Worm (Caenorhabditis elegans) whole organism, L2 larva: ENCODE results near the gene fbxa-75.

Experiments
- Y55F3AM.14 ChIP-seq: fragments of 200-800 bp; sonication (Bioruptor generic); optimal IDR thresholded peaks from 2 replicates; lab custom pipeline; 2018; ENCODE audit warnings: mild to moderate bottlenecking, missing genetic modification characterization, missing compliant biosample characterization
- aly-2 ChIP-seq: fragments of 150-350 bp; optimal IDR thresholded peaks from 2 replicates; lab custom pipeline; 2014; ENCODE audit warnings: missing biosample characterization, missing genetic modification characterization
- egl-27 ChIP-seq: sonication (generic microtip); optimal IDR thresholded peaks from 3 replicates; lab custom pipeline; 2017; ENCODE audit warnings: missing biosample characterization, missing genetic modification reagents, missing genetic modification characterization
- elt-3 ChIP-seq: sonication (generic microtip); optimal IDR thresholded peaks from 2 replicates; lab custom pipeline; 2017; ENCODE audit warnings: missing biosample characterization, missing genetic modification characterization
- fos-1 ChIP-seq: fragments of 150-350 bp; optimal IDR thresholded peaks from 2 replicates; lab custom pipeline; 2014; ENCODE audit warnings: missing biosample characterization, missing genetic modification characterization
- lin-13 ChIP-seq: fragments of 150-350 bp; optimal IDR thresholded peaks from 2 replicates; lab custom pipeline; 2014; ENCODE audit warnings: missing biosample characterization, missing genetic modification reagents, missing genetic modification characterization
- lin-39 ChIP-seq: fragments of 150-350 bp; optimal IDR thresholded peaks from 2 replicates; lab custom pipeline; 2014; ENCODE audit warnings: missing biosample characterization, missing genetic modification reagents, missing genetic modification characterization
- mdl-1 ChIP-seq, 2 experiments: fragments of 150-350 bp in 1 of 2; sonication (generic microtip) in 1 of 2; optimal IDR thresholded peaks; 2 replicates each; lab custom pipeline; 2017; ENCODE audit warnings: missing biosample characterization in 2 of 2, missing genetic modification characterization in 2 of 2
- nhr-11 ChIP-seq: fragments of 150-350 bp; optimal IDR thresholded peaks from 2 replicates; lab custom pipeline; 2014; ENCODE audit warnings: missing biosample characterization, missing genetic modification characterization
- nhr-12 ChIP-seq: fragments of 150-350 bp; optimal IDR thresholded peaks from 2 replicates; lab custom pipeline; 2014; ENCODE audit warnings: missing biosample characterization, missing genetic modification characterization
- nhr-237 ChIP-seq: fragments of 150-350 bp; optimal IDR thresholded peaks from 2 replicates; lab custom pipeline; 2014; ENCODE audit warnings: missing biosample characterization, missing genetic modification characterization
- sma-3 ChIP-seq: sonication (generic microtip); optimal IDR thresholded peaks from 2 replicates; lab custom pipeline; 2016; ENCODE audit warnings: missing genetic modification reagents, missing genetic modification characterization, missing compliant biosample characterization
- sma-9 ChIP-seq, 2 experiments: fragments of 150-350 bp in 1 of 2; sonication (generic microtip) in 1 of 2; optimal IDR thresholded peaks; 2 replicates each; lab custom pipeline; 2014 to 2016; ENCODE audit warnings: missing genetic modification characterization in 2 of 2, mild to moderate bottlenecking in 1 of 2, missing biosample characterization in 1 of 2, missing compliant biosample characterization in 1 of 2, missing genetic modification reagents in 1 of 2, moderate library complexity in 1 of 2

ce11 chrIII:1354523-1354922 lies 51.0 kb downstream of the fbxa-75 start:
- no peak for TF ChIP-seq nhr-12 (tag; lab: Kevin White, UChicago)
- TF ChIP-seq fos-1 (tag; lab: Kevin White, UChicago), result no peak
- TF ChIP-seq sma-9 (GFP tag; optimal IDR thresholded peaks at IDR 0.05; lab: Kevin White, UChicago), result no peak
- TF ChIP-seq sma-9 (tag; optimal IDR thresholded peaks at IDR 0.05; lab: Kevin White, UChicago), result no peak
- TF ChIP-seq aly-2 (tag; lab: Kevin White, UChicago), result no peak
- no peak for TF ChIP-seq lin-13 (GFP tag; lab: Kevin White, UChicago)
- no peak for TF ChIP-seq mdl-1 (tag; optimal IDR thresholded peaks at IDR 0.05; lab: Kevin White, UChicago)
- no peak for TF ChIP-seq nhr-237 (tag; lab: Kevin White, UChicago)
- TF ChIP-seq egl-27 (tag; lab: Kevin White, UChicago), result no peak
- TF ChIP-seq nhr-11 (tag; lab: Kevin White, UChicago), result no peak
- TF ChIP-seq lin-39 (tag; lab: Kevin White, UChicago), result no peak
- TF ChIP-seq Y55F3AM.14 (GFP tag; lab: Kevin White, UChicago), result no peak
- no peak for TF ChIP-seq sma-3
- TF ChIP-seq elt-3 (tag; lab: Kevin White, UChicago), result no peak
